Fruit fly (Drosophila melanogaster) whole organism, adult: ENCODE results near the gene Sfp24Bb.

Experiments
- CG11617 ChIP-seq: fragments of 200-800 bp; sonication (Bioruptor generic); optimal IDR thresholded peaks from 2 replicates; lab custom pipeline; 2017; ENCODE audit warnings: mild to moderate bottlenecking, missing biosample characterization, missing genetic modification reagents, missing genetic modification characterization
- CG14711 ChIP-seq: fragments of 200-800 bp; sonication (Bioruptor generic); optimal IDR thresholded peaks from 2 replicates; lab custom pipeline; 2018; ENCODE audit warnings: missing biosample characterization, mild to moderate bottlenecking, missing genetic modification characterization, moderate library complexity
- CG33017 ChIP-seq: fragments of 200-800 bp; sonication (Bioruptor generic); optimal IDR thresholded peaks from 2 replicates; lab custom pipeline; 2018; ENCODE audit warnings: missing biosample characterization, mild to moderate bottlenecking, missing genetic modification characterization, moderate library complexity
- Clk ChIP-seq: fragments of 200-800 bp; sonication (Bioruptor generic); optimal IDR thresholded peaks from 2 replicates; lab custom pipeline; 2017; ENCODE audit warnings: missing biosample characterization, missing genetic modification characterization
- bab1 ChIP-seq: fragments of 200-800 bp; sonication (Bioruptor generic); optimal IDR thresholded peaks from 3 replicates; lab custom pipeline; 2019; ENCODE audit warnings: missing biosample characterization, mild to moderate bottlenecking, missing genetic modification characterization, moderate library complexity
- cic ChIP-seq: fragments of 200-800 bp; sonication (Bioruptor generic); optimal IDR thresholded peaks from 2 replicates; lab custom pipeline; 2017; ENCODE audit warnings: missing biosample characterization, mild to moderate bottlenecking, missing genetic modification characterization, moderate library complexity
- kay ChIP-seq: fragments of 200-800 bp; sonication (Bioruptor generic); peaks from one replicate; lab custom pipeline; 2016; ENCODE audit warnings: missing biosample characterization, missing genetic modification characterization, borderline replicate concordance
- pad ChIP-seq: fragments of 200-800 bp; sonication (Bioruptor generic); optimal IDR thresholded peaks from 3 replicates; lab custom pipeline; 2017; ENCODE audit warnings: missing biosample characterization, missing genetic modification characterization, mild to moderate bottlenecking, moderate library complexity, missing genetic modification reagents
- tj ChIP-seq: fragments of 200-800 bp; sonication (Bioruptor generic); optimal IDR thresholded peaks from 3 replicates; lab custom pipeline; 2017; ENCODE audit warnings: missing biosample characterization, mild to moderate bottlenecking, missing genetic modification characterization, moderate library complexity

dm6 chr2L:3646041-3646440, 23.5 kb downstream of the Sfp24Bb start:
- TF ChIP-seq kay (GFP tag; lab: Kevin White, UChicago), result no peak
- TF ChIP-seq cic (GFP tag; lab: Kevin White, UChicago), result peak; percentile 7
- no peak for TF ChIP-seq pad (GFP tag; lab: Kevin White, UChicago)
- no peak for TF ChIP-seq CG11617 (GFP tag; lab: Kevin White, UChicago)
- TF ChIP-seq Clk (GFP tag; lab: Kevin White, UChicago), result no peak
- TF ChIP-seq tj (GFP tag; lab: Kevin White, UChicago), result no peak
- no peak for TF ChIP-seq CG33017 (tag; lab: Kevin White, UChicago)
- no peak for TF ChIP-seq bab1 (GFP tag; lab: Kevin White, UChicago)
- TF ChIP-seq CG14711 (tag; lab: Kevin White, UChicago), result no peak
